Fruit fly (Drosophila melanogaster) whole organism, embryonic: ENCODE data around the gene Nf1.

ENCODE experiments used
- Blimp-1 ChIP-seq: fragments of 200-800 bp; sonication (Bioruptor generic); optimal IDR thresholded peaks from 3 replicates; lab custom pipeline; 2018; ENCODE audit warnings: missing biosample characterization, missing genetic modification characterization, mild to moderate bottlenecking, moderate library complexity, missing genetic modification reagents
- BtbVII ChIP-seq: fragments of 200-800 bp; sonication (Bioruptor generic); optimal IDR thresholded peaks from 3 replicates; lab custom pipeline; 2017; ENCODE audit warnings: missing biosample characterization, mild to moderate bottlenecking, missing genetic modification characterization
- CG10147 ChIP-seq: fragments of 200-800 bp; sonication (Bioruptor generic); optimal IDR thresholded peaks from 2 replicates; lab custom pipeline; 2019; ENCODE audit warnings: missing biosample characterization, mild to moderate bottlenecking, missing genetic modification characterization, moderate library complexity
- CG15073 ChIP-seq: fragments of 200-800 bp; sonication (Bioruptor generic); optimal IDR thresholded peaks from 2 replicates; lab custom pipeline; 2016; ENCODE audit warnings: missing biosample characterization, missing genetic modification characterization
- CG15269 ChIP-seq: fragments of 200-800 bp; sonication (Bioruptor generic); optimal IDR thresholded peaks from 2 replicates; lab custom pipeline; 2018; ENCODE audit warnings: missing biosample characterization, mild to moderate bottlenecking, missing genetic modification characterization, moderate library complexity
- CG16863 ChIP-seq: fragments of 200-800 bp; sonication (Bioruptor generic); optimal IDR thresholded peaks from 3 replicates; lab custom pipeline; 2016; ENCODE audit warnings: missing biosample characterization, missing genetic modification characterization
- CG17829 ChIP-seq: fragments of 200-800 bp; optimal IDR thresholded peaks from 2 replicates; lab custom pipeline; 2019; ENCODE audit warnings: missing biosample characterization, mild to moderate bottlenecking, missing genetic modification characterization, moderate library complexity
- CG34422 ChIP-seq: fragments of 200-800 bp; sonication (Bioruptor generic); IDR thresholded peaks from 3 replicates; pipeline ENCODE4 v1.3.6; 2022; ENCODE audit warnings: missing biosample characterization, missing genetic modification characterization
- CG3847 ChIP-seq: fragments of 200-800 bp; sonication (Bioruptor generic); IDR thresholded peaks from 2 replicates; pipeline ENCODE4 v1.3.6; 2022; ENCODE audit warnings: missing biosample characterization, missing genetic modification characterization
- CG3995 ChIP-seq: fragments of 200-800 bp; sonication (Bioruptor generic); optimal IDR thresholded peaks from 3 replicates; lab custom pipeline; 2016; ENCODE audit warnings: missing biosample characterization, missing genetic modification characterization
- CG4707 ChIP-seq: fragments of 200-800 bp; sonication (Bioruptor generic); optimal IDR thresholded peaks from 2 replicates; lab custom pipeline; 2018; ENCODE audit warnings: missing biosample characterization, mild to moderate bottlenecking, missing genetic modification characterization, moderate library complexity
- CG6272 ChIP-seq: fragments of 200-800 bp; sonication (Bioruptor generic); IDR thresholded peaks from 2 replicates; pipeline ENCODE4 v1.3.6; 2022; ENCODE audit warnings: missing biosample characterization, missing genetic modification characterization
- CG7372 ChIP-seq: fragments of 200-800 bp; sonication (Bioruptor generic); IDR thresholded peaks from 2 replicates; pipeline ENCODE4 v1.3.6; 2022; ENCODE audit warnings: missing biosample characterization, missing genetic modification characterization
- CG8924 ChIP-seq: fragments of 200-800 bp; optimal IDR thresholded peaks from 3 replicates; lab custom pipeline; 2019; ENCODE audit warnings: missing biosample characterization, mild to moderate bottlenecking, missing genetic modification characterization, moderate library complexity
- CoRest ChIP-seq: fragments of 200-800 bp; sonication (Bioruptor generic); optimal IDR thresholded peaks from 3 replicates; lab custom pipeline; 2018; ENCODE audit warnings: missing biosample characterization, mild to moderate bottlenecking, missing genetic modification characterization, moderate library complexity
- D ChIP-seq, 2 experiments: fragments of 200-800 bp in 1 of 2; fragments of >200 bp in 1 of 2; sonication (Bioruptor generic) in 1 of 2; optimal IDR thresholded peaks; 2 replicates in 1 of 2; 3 replicates in 1 of 2; lab custom pipeline; 2017; ENCODE audit warnings: mild to moderate bottlenecking in 1 of 2, missing biosample characterization in 1 of 2, missing genetic modification characterization in 1 of 2, missing genetic modification reagents in 1 of 2
- Dek ChIP-seq: fragments of 200-800 bp; sonication (Bioruptor generic); optimal IDR thresholded peaks from 3 replicates; lab custom pipeline; 2019; ENCODE audit warnings: missing biosample characterization, mild to moderate bottlenecking, missing genetic modification characterization, moderate library complexity
- Dip2 ChIP-seq: fragments of 200-800 bp; sonication (Bioruptor generic); IDR thresholded peaks from 2 replicates; pipeline ENCODE4 v1.3.6; 2022; ENCODE audit warnings: missing biosample characterization, missing genetic modification characterization
- Doc3 ChIP-seq: fragments of 200-800 bp; sonication (Bioruptor generic); IDR thresholded peaks from 3 replicates; pipeline ENCODE4 v1.3.6; 2022; ENCODE audit warnings: missing biosample characterization, missing genetic modification characterization; ENCODE audit not compliant: partially characterized antibody
- H15 ChIP-seq: fragments of 200-800 bp; sonication (Bioruptor generic); IDR thresholded peaks from 3 replicates; pipeline ENCODE4 v1.3.6; 2022; ENCODE audit warnings: missing biosample characterization, missing genetic modification characterization
- Max ChIP-seq: fragments of 200-800 bp; sonication (Bioruptor generic); optimal IDR thresholded peaks from 2 replicates; lab custom pipeline; 2016; ENCODE audit warnings: missing biosample characterization, mild to moderate bottlenecking, missing genetic modification characterization
- Med ChIP-seq: fragments of 200-800 bp; sonication (Bioruptor generic); peaks from one replicate; lab custom pipeline; 2016; ENCODE audit warnings: missing biosample characterization, missing genetic modification characterization, mild to moderate bottlenecking, inconsistent platforms, moderate library complexity
- NC2α ChIP-seq: fragments of 200-800 bp; sonication (Bioruptor generic); optimal IDR thresholded peaks from 2 replicates; lab custom pipeline; 2016; ENCODE audit warnings: missing biosample characterization, missing genetic modification characterization
- NFAT ChIP-seq: fragments of 200-800 bp; sonication (Bioruptor generic); IDR thresholded peaks from 2 replicates; pipeline ENCODE4 v1.3.6; 2022; ENCODE audit warnings: missing biosample characterization, missing genetic modification characterization
- Opbp ChIP-seq: fragments of 200-800 bp; sonication (Bioruptor generic); IDR thresholded peaks from 3 replicates; pipeline ENCODE4 v1.3.6; 2022; ENCODE audit warnings: missing biosample characterization, missing genetic modification characterization; ENCODE audit not compliant: partially characterized antibody
- ara ChIP-seq: fragments of 200-800 bp; sonication (Bioruptor generic); IDR thresholded peaks from 2 replicates; pipeline ENCODE4 v1.3.6; 2022; ENCODE audit warnings: missing biosample characterization, missing genetic modification characterization
- ase ChIP-seq: fragments of 200-800 bp; sonication (Bioruptor generic); IDR thresholded peaks from 3 replicates; pipeline ENCODE4 v1.3.6; 2022; ENCODE audit warnings: missing biosample characterization, missing genetic modification characterization
- bbx ChIP-seq: fragments of 200-800 bp; sonication (Bioruptor generic); IDR thresholded peaks from 2 replicates; pipeline ENCODE4 v1.3.6; 2022; ENCODE audit warnings: missing biosample characterization, missing genetic modification characterization; ENCODE audit not compliant: partially characterized antibody
- bcd ChIP-seq: fragments of 200-800 bp; sonication (Bioruptor generic); optimal IDR thresholded peaks from 2 replicates; lab custom pipeline; 2017; ENCODE audit warnings: missing biosample characterization, mild to moderate bottlenecking, missing genetic modification characterization
- bowl ChIP-seq: fragments of 200-800 bp; sonication (Bioruptor generic); IDR thresholded peaks from 2 replicates; pipeline ENCODE4 v1.3.6; 2022; ENCODE audit warnings: missing biosample characterization, missing genetic modification characterization
- cas ChIP-seq: fragments of 200-800 bp; sonication (Bioruptor generic); IDR thresholded peaks from 2 replicates; pipeline ENCODE4 v1.3.6; 2022; ENCODE audit warnings: missing biosample characterization, missing genetic modification characterization
- chinmo ChIP-seq: fragments of 200-800 bp; sonication (Bioruptor generic); IDR thresholded peaks from 4 replicates; pipeline ENCODE4 v1.3.6; 2022; ENCODE audit warnings: missing biosample characterization, missing genetic modification characterization; ENCODE audit not compliant: partially characterized antibody
- dm ChIP-seq: fragments of 200-800 bp; sonication (Bioruptor generic); optimal IDR thresholded peaks from 3 replicates; lab custom pipeline; 2016; ENCODE audit warnings: missing biosample characterization, missing genetic modification characterization
- ems ChIP-seq: fragments of 200-800 bp; sonication (Bioruptor generic); optimal IDR thresholded peaks from 3 replicates; lab custom pipeline; 2016; ENCODE audit warnings: missing biosample characterization, missing genetic modification characterization
- ewg ChIP-seq: fragments of 200-800 bp; sonication (Bioruptor generic); optimal IDR thresholded peaks from 3 replicates; lab custom pipeline; 2017; ENCODE audit warnings: mild to moderate bottlenecking, missing biosample characterization, missing genetic modification reagents, missing genetic modification characterization
- gce ChIP-seq: fragments of 200-800 bp; sonication (Bioruptor generic); IDR thresholded peaks from 3 replicates; pipeline ENCODE4 v1.3.6; 2022; ENCODE audit warnings: missing biosample characterization, missing genetic modification characterization
- gcm2 ChIP-seq: fragments of 200-800 bp; sonication (Bioruptor generic); optimal IDR thresholded peaks from 2 replicates; lab custom pipeline; 2016; ENCODE audit warnings: missing biosample characterization, missing genetic modification characterization
- hth ChIP-seq: fragments of >200 bp; optimal IDR thresholded peaks from 2 replicates; lab custom pipeline; 2017; ENCODE audit warnings: inconsistent platforms
- kah ChIP-seq: fragments of 200-800 bp; sonication (Bioruptor generic); optimal IDR thresholded peaks from 2 replicates; lab custom pipeline; 2018; ENCODE audit warnings: missing biosample characterization, mild to moderate bottlenecking, missing genetic modification characterization
- knrl ChIP-seq: fragments of 200-800 bp; sonication (Bioruptor generic); IDR thresholded peaks from 3 replicates; pipeline ENCODE4 v1.3.6; 2022; ENCODE audit warnings: missing biosample characterization, missing genetic modification characterization; ENCODE audit not compliant: partially characterized antibody
- luna ChIP-seq: fragments of 200-800 bp; sonication (Bioruptor generic); optimal IDR thresholded peaks from 2 replicates; lab custom pipeline; 2016; ENCODE audit warnings: missing biosample characterization, missing genetic modification characterization
- pnt ChIP-seq: fragments of 200-800 bp; sonication (Bioruptor generic); optimal IDR thresholded peaks from 3 replicates; lab custom pipeline; 2016; ENCODE audit warnings: missing biosample characterization, missing genetic modification characterization
- run ChIP-seq: fragments of 200-800 bp; sonication (Bioruptor generic); optimal IDR thresholded peaks from 3 replicates; lab custom pipeline; 2018; ENCODE audit warnings: missing biosample characterization, mild to moderate bottlenecking, missing genetic modification characterization
- sc ChIP-seq, 3 experiments: fragments of >200 bp in 2 of 3; fragments of 200-800 bp in 1 of 3; sonication (Bioruptor generic) in 1 of 3; optimal IDR thresholded peaks; 2 replicates in 2 of 3; 3 replicates in 1 of 3; lab custom pipeline; 2017; ENCODE audit warnings: mild to moderate bottlenecking in 1 of 3, missing biosample characterization in 1 of 3, missing genetic modification characterization in 1 of 3, missing genetic modification reagents in 1 of 3
- sr ChIP-seq: fragments of 200-800 bp; sonication (Bioruptor generic); IDR thresholded peaks from 3 replicates; pipeline ENCODE4 v1.3.6; 2022; ENCODE audit warnings: missing biosample characterization, missing genetic modification characterization
- ssp ChIP-seq: fragments of 200-800 bp; sonication (Bioruptor generic); IDR thresholded peaks from 2 replicates; pipeline ENCODE4 v1.3.6; 2022; ENCODE audit warnings: missing biosample characterization, missing genetic modification characterization
- toy ChIP-seq: fragments of 200-800 bp; sonication (Bioruptor generic); IDR thresholded peaks from 2 replicates; pipeline ENCODE4 v1.3.6; 2022; ENCODE audit warnings: missing biosample characterization, missing genetic modification characterization
- vvl ChIP-seq: fragments of 200-800 bp; sonication (Bioruptor generic); IDR thresholded peaks from 2 replicates; pipeline ENCODE4 v1.3.6; 2022; ENCODE audit warnings: missing biosample characterization, missing genetic modification characterization

Nf1 gene

DNA sequence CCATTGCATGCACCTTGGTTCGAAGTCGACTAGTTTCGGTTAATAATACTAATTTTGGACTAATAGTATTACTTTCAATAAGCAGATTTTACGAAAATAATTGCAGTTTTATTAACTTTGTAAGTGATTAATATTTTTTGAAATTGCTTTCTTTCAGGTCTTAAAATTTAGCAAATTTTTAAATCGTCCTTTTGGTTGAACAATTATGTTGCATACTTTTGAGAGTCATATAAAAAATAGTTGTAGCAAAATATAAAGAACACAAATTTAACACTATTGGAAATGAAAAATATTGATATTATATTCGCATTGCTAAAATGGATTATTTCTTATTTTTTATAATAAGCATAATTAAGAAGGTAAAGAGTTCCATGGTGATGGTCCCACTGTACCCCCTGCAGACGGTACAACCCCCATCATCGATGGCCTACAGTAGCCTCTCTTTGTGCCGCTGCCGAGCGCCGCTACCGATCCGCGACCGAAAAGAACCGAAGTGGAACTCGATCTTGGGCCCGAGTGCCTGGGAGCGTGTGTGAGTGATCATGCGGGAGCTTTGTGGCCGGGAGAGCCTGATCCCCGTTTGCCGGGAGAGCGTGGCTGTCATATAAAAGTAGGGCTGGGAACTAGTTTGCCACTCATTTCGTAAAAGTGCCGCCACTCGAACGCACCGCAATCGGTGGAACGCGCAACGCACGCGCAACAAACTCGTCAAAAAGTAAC, 38.5 kb downstream of the Nf1 start (continued):
- no peak for TF ChIP-seq gce (GFP tag; lab: Robert Waterston, UW)
- peak; percentile 78 for TF ChIP-seq H15 (GFP tag; lab: Robert Waterston, UW)
- TF ChIP-seq CG15269 (tag; lab: Kevin White, UChicago) = peak; percentile 94
- TF ChIP-seq Opbp (GFP tag; lab: Robert Waterston, UW) = peak; percentile 63; the same call in 2 of the 3 replicates
- peak; percentile 92 for TF ChIP-seq Blimp-1 (GFP tag; lab: Kevin White, UChicago)
- 0 out of 2 replicates have a peak, but pooled peaks have one; percentile 46 for TF ChIP-seq CG6272
- peak; percentile 64; the same call in 2 of the 3 replicates for TF ChIP-seq ase (GFP tag; lab: Robert Waterston, UW)
- TF ChIP-seq ssp (GFP tag; lab: Robert Waterston, UW) = peak; percentile 83
- TF ChIP-seq sc (optimal IDR thresholded peaks at IDR 0.05; lab: Kevin White, UChicago) = no peak
- TF ChIP-seq sc (GFP tag; optimal IDR thresholded peaks at IDR 0.05; lab: Kevin White, UChicago) = peak; percentile 97
- peak; percentile 76 for TF ChIP-seq pnt (GFP tag; lab: Kevin White, UChicago)
- TF ChIP-seq BtbVII = peak; percentile 93
- peak; percentile 86 for TF ChIP-seq run (tag; lab: Kevin White, UChicago)
- peak; percentile 80 for TF ChIP-seq kah (GFP tag; lab: Kevin White, UChicago)
- no peak for TF ChIP-seq knrl (GFP tag; lab: Robert Waterston, UW)
- peak; percentile 78 for TF ChIP-seq dm (GFP tag; lab: Kevin White, UChicago)
- peak; percentile 96 for TF ChIP-seq CG8924 (tag; lab: Kevin White, UChicago)
- TF ChIP-seq CG3847 (GFP tag; lab: Robert Waterston, UW) = peak; percentile 87
- peak; percentile 83 for TF ChIP-seq ara (GFP tag; lab: Robert Waterston, UW)
- TF ChIP-seq Med (GFP tag; lab: Kevin White, UChicago) = peak; percentile 55
- TF ChIP-seq CG17829 (tag; lab: Kevin White, UChicago) = peak; percentile 96
- TF ChIP-seq ems (GFP tag; lab: Kevin White, UChicago) = peak; percentile 39
- TF ChIP-seq Dek (tag; lab: Kevin White, UChicago) = peak; percentile 86
- TF ChIP-seq bbx (GFP tag; lab: Robert Waterston, UW) = 0 out of 2 replicates have a peak, but pooled peaks have one; percentile 35
- no peak for TF ChIP-seq sr
- TF ChIP-seq toy = 0 out of 2 replicates have a peak, but pooled peaks have one; percentile 46
- no peak; the same call in 1 of the 2 replicates for TF ChIP-seq NFAT (GFP tag; lab: Robert Waterston, UW)
- TF ChIP-seq Dip2 (GFP tag; lab: Robert Waterston, UW) = no peak
- peak; percentile 15 for TF ChIP-seq gcm2 (GFP tag; lab: Kevin White, UChicago)
- TF ChIP-seq CG7372 (GFP tag; lab: Robert Waterston, UW) = peak; percentile 84
- no peak for TF ChIP-seq bowl (GFP tag; lab: Robert Waterston, UW)
- no peak for TF ChIP-seq hth (lab: Kevin White, UChicago)
- peak; percentile 88 for TF ChIP-seq ewg (GFP tag; lab: Kevin White, UChicago)
- TF ChIP-seq luna = peak; percentile 62
- TF ChIP-seq CoRest = peak; percentile 99
- TF ChIP-seq Doc3 (GFP tag; lab: Robert Waterston, UW) = peak; percentile 44; the same call in 2 of the 3 replicates
- peak; percentile 86 for TF ChIP-seq Max
- TF ChIP-seq CG3995 = peak; percentile 59
- TF ChIP-seq CG4707 (GFP tag; lab: Kevin White, UChicago) = peak; percentile 50
- TF ChIP-seq bcd (GFP tag; lab: Kevin White, UChicago) = peak; percentile 96
- peak; percentile 94 for TF ChIP-seq CG10147 (GFP tag; lab: Kevin White, UChicago)
- peak; percentile 74 for TF ChIP-seq vvl
- TF ChIP-seq D (optimal IDR thresholded peaks at IDR 0.05; lab: Kevin White, UChicago) = no peak
- peak; percentile 98 for TF ChIP-seq D (GFP tag; optimal IDR thresholded peaks at IDR 0.05; lab: Kevin White, UChicago)
- TF ChIP-seq CG15073 (GFP tag; lab: Kevin White, UChicago) = peak; percentile 64
- TF ChIP-seq cas (GFP tag; lab: Robert Waterston, UW) = 0 out of 2 replicates have a peak, but pooled peaks have one; percentile 38
- TF ChIP-seq CG16863 = peak; percentile 91
- peak; percentile 79; the same call in 2 of the 3 replicates for TF ChIP-seq CG34422 (GFP tag; lab: Robert Waterston, UW)
- peak; percentile 62 for TF ChIP-seq NC2α (GFP tag; lab: Kevin White, UChicago)
- peak; percentile 85; the same call in 2 of the 4 replicates for TF ChIP-seq chinmo
